Worm (Caenorhabditis elegans) whole organism, midembryonic: Measurements from ENCODE around the gene zipt-9.

Source experiments
- T22C8.4 ChIP-seq: fragments of 200-800 bp; sonication (Bioruptor generic); IDR thresholded peaks from 2 replicates; pipeline ENCODE4 v1.3.6; 2022; ENCODE audit warnings: missing genetic modification characterization, missing compliant biosample characterization
- cog-1 ChIP-seq: sonication (generic microtip); optimal IDR thresholded peaks from 2 replicates; lab custom pipeline; 2016; ENCODE audit warnings: missing genetic modification characterization, missing compliant biosample characterization
- flt-1 ChIP-seq: fragments of 200-800 bp; sonication (Bioruptor generic); IDR thresholded peaks from 2 replicates; pipeline ENCODE4 v1.3.6; 2022; ENCODE audit warnings: missing genetic modification characterization, missing compliant biosample characterization
- klf-2 ChIP-seq: fragments of 200-800 bp; sonication (Bioruptor generic); conservative IDR thresholded peaks from 2 replicates; pipeline ENCODE4 v1.3.6; 2022; ENCODE audit warnings: missing genetic modification reagents, missing genetic modification characterization, missing compliant biosample characterization
- med-1 ChIP-seq: sonication (generic microtip); optimal IDR thresholded peaks from 2 replicates; lab custom pipeline; 2017; ENCODE audit warnings: missing genetic modification characterization, mild to moderate bottlenecking, missing compliant biosample characterization, antibody characterized with exemption, missing genetic modification reagents; ENCODE audit not compliant: insufficient read depth
- ref-1 ChIP-seq: fragments of 200-800 bp; sonication (Bioruptor generic); conservative IDR thresholded peaks from 2 replicates; pipeline ENCODE4 v1.3.6; 2022; ENCODE audit warnings: missing genetic modification reagents, missing genetic modification characterization, missing compliant biosample characterization
- tab-1 ChIP-seq: fragments of 200-800 bp; sonication (Bioruptor generic); IDR thresholded peaks from 2 replicates; pipeline ENCODE4 v1.3.6; 2022; ENCODE audit warnings: missing genetic modification characterization, missing compliant biosample characterization
- ztf-23 ChIP-seq: fragments of 200-800 bp; sonication (Bioruptor generic); IDR thresholded peaks from 2 replicates; pipeline ENCODE4 v1.3.6; 2022; ENCODE audit warnings: missing genetic modification reagents, missing genetic modification characterization, missing compliant biosample characterization
- ztf-29 ChIP-seq: fragments of 200-800 bp; sonication (Bioruptor generic); IDR thresholded peaks from 2 replicates; pipeline ENCODE4 v1.3.6; 2022; ENCODE audit warnings: missing genetic modification reagents, missing genetic modification characterization, missing compliant biosample characterization

zipt-9 gene

ce11 chrV:13715223-13715686 lies at the start of gene zipt-9:
Gene zipt-9, minus strand, starts transcription at chrV:13715273.
- no peak for TF ChIP-seq ztf-29 (GFP tag; lab: Robert Waterston, UW)
- TF ChIP-seq ztf-23 (GFP tag; lab: Robert Waterston, UW) = peak; percentile 77; the same call in 1 of the 2 replicates
- no peak for TF ChIP-seq med-1
- TF ChIP-seq T22C8.4 (GFP tag; lab: Robert Waterston, UW) = 0 out of 2 replicates have a peak, but pooled peaks have one; percentile 33
- TF ChIP-seq tab-1 (GFP tag; lab: Robert Waterston, UW) = no peak
- TF ChIP-seq flt-1 (GFP tag; lab: Robert Waterston, UW) = no peak; the same call in 1 of the 2 replicates
- TF ChIP-seq ref-1 (GFP tag; lab: Robert Waterston, UW) = no peak
- TF ChIP-seq klf-2 (GFP tag; lab: Robert Waterston, UW) = 0 out of 2 replicates have a peak, but pooled peaks have one; percentile 68
- peak; percentile 70 for TF ChIP-seq cog-1

- TF ChIP-seq T22C8.4 (GFP tag; lab: Robert Waterston, UW) = no peak
- no peak for TF ChIP-seq ztf-29 (GFP tag; lab: Robert Waterston, UW)
- TF ChIP-seq klf-2 (GFP tag; lab: Robert Waterston, UW) = no peak
- no peak for TF ChIP-seq flt-1 (GFP tag; lab: Robert Waterston, UW)
- TF ChIP-seq ref-1 (GFP tag; lab: Robert Waterston, UW) = no peak
- no peak for TF ChIP-seq ztf-23 (GFP tag; lab: Robert Waterston, UW)
- no peak for TF ChIP-seq tab-1 (GFP tag; lab: Robert Waterston, UW)
- no peak for TF ChIP-seq cog-1
- no peak for TF ChIP-seq med-1
Observed at ce11 chrV:13763723-13764122, 48.6 kb upstream of the zipt-9 start.

- TF ChIP-seq ref-1 (GFP tag; lab: Robert Waterston, UW) (no peak), flt-1 (GFP tag; lab: Robert Waterston, UW) (no peak), tab-1 (GFP tag; lab: Robert Waterston, UW) (no peak), T22C8.4 (GFP tag; lab: Robert Waterston, UW) (no peak), ztf-29 (GFP tag; lab: Robert Waterston, UW) (no peak), cog-1 (no peak), klf-2 (GFP tag; lab: Robert Waterston, UW) (no peak)
Observed at ce11 chrV:13762426-13763127, 47.5 kb upstream of the zipt-9 start, which contains the start of gene F20G2.6. Gene F20G2.6, plus strand, starts transcription at chrV:13763077.

- no peak for TF ChIP-seq flt-1 (GFP tag; lab: Robert Waterston, UW)
- no peak for TF ChIP-seq ztf-23 (GFP tag; lab: Robert Waterston, UW)
- TF ChIP-seq ztf-29 (GFP tag; lab: Robert Waterston, UW) = no peak
- no peak for TF ChIP-seq ref-1 (GFP tag; lab: Robert Waterston, UW)
- TF ChIP-seq cog-1 = no peak
- no peak for TF ChIP-seq tab-1 (GFP tag; lab: Robert Waterston, UW)
- TF ChIP-seq klf-2 (GFP tag; lab: Robert Waterston, UW) = no peak
- TF ChIP-seq med-1 = no peak
- no peak for TF ChIP-seq T22C8.4 (GFP tag; lab: Robert Waterston, UW)
Observed at ce11 chrV:13757349-13757748, 42.3 kb upstream of the zipt-9 start.

ce11 chrV:13756359-13757091 lies 41.5 kb upstream of the zipt-9 start, which contains the start of gene F20G2.2:
Gene F20G2.2, minus strand, starts transcription at chrV:13756409.
- TF ChIP-seq ztf-29 (GFP tag; lab: Robert Waterston, UW) = no peak
- TF ChIP-seq klf-2 (GFP tag; lab: Robert Waterston, UW) = no peak
- no peak for TF ChIP-seq tab-1 (GFP tag; lab: Robert Waterston, UW)
- no peak for TF ChIP-seq ref-1 (GFP tag; lab: Robert Waterston, UW)
- no peak for TF ChIP-seq ztf-23 (GFP tag; lab: Robert Waterston, UW)
- no peak for TF ChIP-seq flt-1 (GFP tag; lab: Robert Waterston, UW)
- no peak for TF ChIP-seq T22C8.4 (GFP tag; lab: Robert Waterston, UW)
- TF ChIP-seq med-1 = no peak
- TF ChIP-seq cog-1 = no peak

- TF ChIP-seq tab-1 (GFP tag; lab: Robert Waterston, UW) = no peak
- no peak for TF ChIP-seq med-1
- no peak for TF ChIP-seq klf-2 (GFP tag; lab: Robert Waterston, UW)
- TF ChIP-seq cog-1 = no peak
- no peak for TF ChIP-seq flt-1 (GFP tag; lab: Robert Waterston, UW)
- no peak for TF ChIP-seq T22C8.4 (GFP tag; lab: Robert Waterston, UW)
- TF ChIP-seq ref-1 (GFP tag; lab: Robert Waterston, UW) = no peak
- TF ChIP-seq ztf-29 (GFP tag; lab: Robert Waterston, UW) = no peak
- TF ChIP-seq ztf-23 (GFP tag; lab: Robert Waterston, UW) = no peak
Observed at ce11 chrV:13753481-13753880, 38.4 kb upstream of the zipt-9 start, which contains the start of gene F20G2.1. Gene F20G2.1, minus strand, starts transcription at chrV:13753581.

ce11 chrV:13751811-13752210 lies 36.7 kb upstream of the zipt-9 start, which contains the start of gene cld-9:
Gene cld-9, minus strand, starts transcription at chrV:13751891.
- TF ChIP-seq ref-1 (GFP tag; lab: Robert Waterston, UW) (no peak), ztf-23 (GFP tag; lab: Robert Waterston, UW) (no peak), tab-1 (GFP tag; lab: Robert Waterston, UW) (no peak), med-1 (no peak), cog-1 (no peak), T22C8.4 (GFP tag; lab: Robert Waterston, UW) (no peak), ztf-29 (GFP tag; lab: Robert Waterston, UW) (no peak), flt-1 (GFP tag; lab: Robert Waterston, UW) (no peak), klf-2 (GFP tag; lab: Robert Waterston, UW) (no peak)

ce11 chrV:13748658-13749057 lies 33.6 kb upstream of the zipt-9 start, which contains the start of gene F35E12.10:
Gene F35E12.10, minus strand, starts transcription at chrV:13748758.
- TF ChIP-seq T22C8.4 (GFP tag; lab: Robert Waterston, UW) (no peak), flt-1 (GFP tag; lab: Robert Waterston, UW) (no peak), ztf-29 (GFP tag; lab: Robert Waterston, UW) (no peak), klf-2 (GFP tag; lab: Robert Waterston, UW) (no peak), ztf-23 (GFP tag; lab: Robert Waterston, UW) (no peak), tab-1 (GFP tag; lab: Robert Waterston, UW) (no peak), med-1 (no peak), ref-1 (GFP tag; lab: Robert Waterston, UW) (no peak), cog-1 (no peak)
